Worm (Caenorhabditis elegans) whole organism, L2 larva: ENCODE results near the gene pqn-53.

Experiments
- C34F6.9 ChIP-seq: fragments of 150-350 bp; optimal IDR thresholded peaks from 2 replicates; lab custom pipeline; 2014; ENCODE audit warnings: missing biosample characterization, missing genetic modification characterization
- F13H6.1 ChIP-seq: sonication (generic microtip); optimal IDR thresholded peaks from 2 replicates; lab custom pipeline; 2016; ENCODE audit warnings: missing genetic modification characterization, missing compliant biosample characterization
- R02D3.7 ChIP-seq: fragments of 150-350 bp; optimal IDR thresholded peaks from 2 replicates; lab custom pipeline; 2014; ENCODE audit warnings: missing biosample characterization, missing genetic modification characterization
- Y55F3AM.14 ChIP-seq: fragments of 200-800 bp; sonication (Bioruptor generic); optimal IDR thresholded peaks from 2 replicates; lab custom pipeline; 2018; ENCODE audit warnings: mild to moderate bottlenecking, missing genetic modification characterization, missing compliant biosample characterization
- ZK546.5 ChIP-seq: sonication (generic microtip); optimal IDR thresholded peaks from 2 replicates; lab custom pipeline; 2017; ENCODE audit warnings: missing biosample characterization, missing genetic modification characterization
- alr-1 ChIP-seq: fragments of 150-350 bp; optimal IDR thresholded peaks from 2 replicates; lab custom pipeline; 2014; ENCODE audit warnings: missing biosample characterization, missing genetic modification characterization
- aly-2 ChIP-seq: fragments of 150-350 bp; optimal IDR thresholded peaks from 2 replicates; lab custom pipeline; 2014; ENCODE audit warnings: missing biosample characterization, missing genetic modification characterization
- ama-1 ChIP-seq: fragments of 150-350 bp; optimal IDR thresholded peaks from 2 replicates; lab custom pipeline; 2018; ENCODE audit warnings: inconsistent platforms
- blmp-1 ChIP-seq: sonication (generic microtip); optimal IDR thresholded peaks from 2 replicates; lab custom pipeline; 2017; ENCODE audit warnings: missing genetic modification characterization, mild to moderate bottlenecking, missing compliant biosample characterization, antibody characterized with exemption, moderate library complexity; ENCODE audit not compliant: insufficient read depth
- ceh-16 ChIP-seq: fragments of 150-350 bp; optimal IDR thresholded peaks from 2 replicates; lab custom pipeline; 2014; ENCODE audit warnings: missing biosample characterization, missing genetic modification characterization
- crh-2 ChIP-seq: sonication (generic microtip); optimal IDR thresholded peaks from 2 replicates; lab custom pipeline; 2017; ENCODE audit warnings: missing biosample characterization, missing genetic modification characterization
- dmd-4 ChIP-seq: sonication (generic microtip); optimal IDR thresholded peaks from 2 replicates; lab custom pipeline; 2017; ENCODE audit warnings: missing biosample characterization, missing genetic modification characterization
- egl-27 ChIP-seq: sonication (generic microtip); optimal IDR thresholded peaks from 3 replicates; lab custom pipeline; 2017; ENCODE audit warnings: missing biosample characterization, missing genetic modification reagents, missing genetic modification characterization
- elt-1 ChIP-seq: fragments of 150-350 bp; optimal IDR thresholded peaks from 2 replicates; lab custom pipeline; 2014; ENCODE audit warnings: missing biosample characterization, missing genetic modification characterization
- fos-1 ChIP-seq: fragments of 150-350 bp; optimal IDR thresholded peaks from 2 replicates; lab custom pipeline; 2014; ENCODE audit warnings: missing biosample characterization, missing genetic modification characterization
- gmeb-1 ChIP-seq: fragments of 150-350 bp; optimal IDR thresholded peaks from 2 replicates; lab custom pipeline; 2014; ENCODE audit warnings: missing biosample characterization, missing genetic modification characterization
- lin-11 ChIP-seq: fragments of 150-350 bp; sonication (generic microtip); optimal IDR thresholded peaks from 2 replicates; lab custom pipeline; 2014; ENCODE audit warnings: missing biosample characterization, missing genetic modification characterization, inconsistent platforms, mixed read lengths
- lin-39 ChIP-seq: fragments of 150-350 bp; optimal IDR thresholded peaks from 2 replicates; lab custom pipeline; 2014; ENCODE audit warnings: missing biosample characterization, missing genetic modification reagents, missing genetic modification characterization
- lsy-2 ChIP-seq, 2 experiments: fragments of 150-350 bp in 1 of 2; sonication (generic microtip) in 1 of 2; optimal IDR thresholded peaks; 2 replicates each; lab custom pipeline; 2014 to 2017; ENCODE audit warnings: missing biosample characterization in 2 of 2, missing genetic modification characterization in 2 of 2
- mbf-1 ChIP-seq: sonication (generic microtip); optimal IDR thresholded peaks from 2 replicates; lab custom pipeline; 2017; ENCODE audit warnings: missing biosample characterization, missing genetic modification characterization
- mdl-1 ChIP-seq, 2 experiments: fragments of 150-350 bp in 1 of 2; sonication (generic microtip) in 1 of 2; optimal IDR thresholded peaks; 2 replicates each; lab custom pipeline; 2017; ENCODE audit warnings: missing biosample characterization in 2 of 2, missing genetic modification characterization in 2 of 2
- nhr-10 ChIP-seq: sonication (generic microtip); optimal IDR thresholded peaks from 2 replicates; lab custom pipeline; 2017; ENCODE audit warnings: missing biosample characterization, missing genetic modification characterization
- nhr-11 ChIP-seq: fragments of 150-350 bp; optimal IDR thresholded peaks from 2 replicates; lab custom pipeline; 2014; ENCODE audit warnings: missing biosample characterization, missing genetic modification characterization
- nhr-12 ChIP-seq: fragments of 150-350 bp; optimal IDR thresholded peaks from 2 replicates; lab custom pipeline; 2014; ENCODE audit warnings: missing biosample characterization, missing genetic modification characterization
- nhr-129 ChIP-seq: fragments of 150-350 bp; optimal IDR thresholded peaks from 2 replicates; lab custom pipeline; 2014; ENCODE audit warnings: missing biosample characterization, missing genetic modification characterization
- nhr-23 ChIP-seq: fragments of 150-350 bp; optimal IDR thresholded peaks from 2 replicates; lab custom pipeline; 2014; ENCODE audit warnings: missing biosample characterization, missing genetic modification reagents, missing genetic modification characterization
- nhr-6 ChIP-seq: fragments of 150-350 bp; optimal IDR thresholded peaks from 2 replicates; lab custom pipeline; 2014; ENCODE audit warnings: missing biosample characterization, missing genetic modification characterization
- nhr-77 ChIP-seq: fragments of 150-350 bp; optimal IDR thresholded peaks from 2 replicates; lab custom pipeline; 2014; ENCODE audit warnings: missing biosample characterization, missing genetic modification characterization
- peb-1 ChIP-seq: fragments of 150-350 bp; optimal IDR thresholded peaks from 2 replicates; lab custom pipeline; 2014; ENCODE audit warnings: missing biosample characterization, missing genetic modification characterization
- sem-4 ChIP-seq: fragments of 150-350 bp; optimal IDR thresholded peaks from 2 replicates; lab custom pipeline; 2014; ENCODE audit warnings: missing biosample characterization, missing genetic modification reagents, missing genetic modification characterization
- skn-1 ChIP-seq: sonication (generic microtip); optimal IDR thresholded peaks from 2 replicates; lab custom pipeline; 2017; ENCODE audit warnings: missing biosample characterization, missing genetic modification characterization
- sma-3 ChIP-seq: sonication (generic microtip); optimal IDR thresholded peaks from 2 replicates; lab custom pipeline; 2016; ENCODE audit warnings: missing genetic modification reagents, missing genetic modification characterization, missing compliant biosample characterization
- snpc-4 ChIP-seq: fragments of 150-350 bp; optimal IDR thresholded peaks from 2 replicates; lab custom pipeline; 2014; ENCODE audit warnings: missing biosample characterization, missing genetic modification characterization
- unc-39 ChIP-seq: fragments of 150-350 bp; optimal IDR thresholded peaks from 2 replicates; lab custom pipeline; 2014; ENCODE audit warnings: missing biosample characterization, missing genetic modification characterization
- unc-55 ChIP-seq: fragments of 150-350 bp; sonication (generic microtip); optimal IDR thresholded peaks from 3 replicates; lab custom pipeline; 2014; ENCODE audit warnings: missing biosample characterization, missing genetic modification reagents, missing genetic modification characterization
- unc-62 ChIP-seq: fragments of 150-350 bp; optimal IDR thresholded peaks from 2 replicates; lab custom pipeline; 2014; ENCODE audit warnings: missing biosample characterization, missing genetic modification reagents, missing genetic modification characterization
- ztf-1 ChIP-seq: fragments of 200-800 bp; sonication (Bioruptor generic); conservative IDR thresholded peaks from 2 replicates; pipeline ENCODE4 v1.3.6; 2022; ENCODE audit warnings: missing genetic modification characterization, missing compliant biosample characterization
- ztf-11 ChIP-seq: sonication (generic microtip); optimal IDR thresholded peaks from 2 replicates; lab custom pipeline; 2017; ENCODE audit warnings: missing biosample characterization, missing genetic modification characterization
- ztf-4 ChIP-seq: fragments of 150-350 bp; optimal IDR thresholded peaks from 2 replicates; lab custom pipeline; 2014; ENCODE audit warnings: missing biosample characterization, missing genetic modification characterization

The pqn-53 gene

ce11 chrV:12065369-12065768, at the start of gene pqn-53:
TSS of gene pqn-53 (minus strand) at chrV:12065391.
- TF ChIP-seq ztf-1 (GFP tag; lab: Robert Waterston, UW): no peak
- no peak for TF ChIP-seq aly-2
- TF ChIP-seq alr-1: no peak
- TF ChIP-seq nhr-77 (tag; lab: Kevin White, UChicago): no peak
- no peak for TF ChIP-seq ceh-16 (tag; lab: Kevin White, UChicago)
- no peak for TF ChIP-seq egl-27
- peak; percentile 57 for TF ChIP-seq crh-2 (tag; lab: Kevin White, UChicago)
- TF ChIP-seq lin-11 (tag; lab: Kevin White, UChicago): peak; percentile 3
- TF ChIP-seq unc-39 (tag; lab: Kevin White, UChicago): no peak
- no peak for TF ChIP-seq unc-62 (GFP tag; lab: Kevin White, UChicago)
- peak in 1 of 2 experiments; percentile 8 for TF ChIP-seq lsy-2 (tag; optimal IDR thresholded peaks at IDR 0.05; lab: Kevin White, UChicago)
- TF ChIP-seq blmp-1: no peak
- TF ChIP-seq unc-55: peak; percentile 16
- no peak for TF ChIP-seq skn-1
- TF ChIP-seq sma-3 (GFP tag; lab: Kevin White, UChicago): no peak
- TF ChIP-seq peb-1 (tag; lab: Kevin White, UChicago): no peak
- no peak for TF ChIP-seq R02D3.7 (tag; lab: Kevin White, UChicago)
- no peak for TF ChIP-seq nhr-23 (tag; lab: Kevin White, UChicago)
- no peak for TF ChIP-seq snpc-4
- peak; percentile 0 for TF ChIP-seq F13H6.1 (tag; lab: Kevin White, UChicago)
- TF ChIP-seq fos-1 (tag; lab: Kevin White, UChicago): peak; percentile 93
- TF ChIP-seq ama-1: no peak
- TF ChIP-seq C34F6.9 (tag; lab: Kevin White, UChicago): peak; percentile 64
- TF ChIP-seq dmd-4 (tag; lab: Kevin White, UChicago): no peak
- no peak for TF ChIP-seq elt-1
- TF ChIP-seq mdl-1 (tag; optimal IDR thresholded peaks at IDR 0.05; lab: Kevin White, UChicago): peak in 1 of 2 experiments; percentile 44
- TF ChIP-seq ztf-11 (tag; lab: Kevin White, UChicago): no peak
- no peak for TF ChIP-seq nhr-10 (tag; lab: Kevin White, UChicago)
- no peak for TF ChIP-seq sem-4 (tag; lab: Kevin White, UChicago)
- TF ChIP-seq mbf-1 (tag; lab: Kevin White, UChicago): no peak
- no peak for TF ChIP-seq nhr-6 (tag; lab: Kevin White, UChicago)
- no peak for TF ChIP-seq lin-39 (tag; lab: Kevin White, UChicago)
- TF ChIP-seq nhr-129 (tag; lab: Kevin White, UChicago): peak; percentile 52

ce11 chrV:12114693-12115092, 49.5 kb upstream of the pqn-53 start, which contains the start of gene spin-1:
TSS of gene spin-1 (plus strand) at chrV:12114993.
- TF ChIP-seq egl-27: no peak

ce11 chrV:12113726-12114125, 48.5 kb upstream of the pqn-53 start:
- TF ChIP-seq alr-1 (no peak), fos-1 (tag; lab: Kevin White, UChicago) (peak; percentile 64), unc-39 (tag; lab: Kevin White, UChicago) (no peak), nhr-23 (tag; lab: Kevin White, UChicago) (no peak), nhr-11 (tag; lab: Kevin White, UChicago) (no peak), elt-1 (no peak), nhr-6 (tag; lab: Kevin White, UChicago) (no peak), dmd-4 (tag; lab: Kevin White, UChicago) (no peak)

ce11 chrV:12111452-12111851, 46.3 kb upstream of the pqn-53 start, which contains the start of gene lhpp-1:
TSS of gene lhpp-1 (minus strand) at chrV:12111805.
- no peak for TF ChIP-seq nhr-12 (tag; lab: Kevin White, UChicago)
- peak; percentile 50 for TF ChIP-seq nhr-129 (tag; lab: Kevin White, UChicago)
- TF ChIP-seq ztf-4 (tag; lab: Kevin White, UChicago): no peak
- TF ChIP-seq aly-2: no peak
- no peak for TF ChIP-seq lsy-2 (tag; optimal IDR thresholded peaks at IDR 0.05; lab: Kevin White, UChicago)
- TF ChIP-seq ama-1: no peak
- TF ChIP-seq nhr-77 (tag; lab: Kevin White, UChicago): no peak
- peak; percentile 29 for TF ChIP-seq unc-55
- no peak for TF ChIP-seq ZK546.5 (tag; lab: Kevin White, UChicago)
- no peak for TF ChIP-seq unc-39 (tag; lab: Kevin White, UChicago)
- TF ChIP-seq nhr-6 (tag; lab: Kevin White, UChicago): no peak
- no peak for TF ChIP-seq ztf-11 (tag; lab: Kevin White, UChicago)
- no peak for TF ChIP-seq Y55F3AM.14
- TF ChIP-seq gmeb-1: no peak
- TF ChIP-seq sem-4 (tag; lab: Kevin White, UChicago): no peak
